Worm (Caenorhabditis elegans) whole organism, L4/young adult: ENCODE data around the gene acd-4.

Source experiments
- W03F9.2 ChIP-seq: fragments of 150-350 bp; optimal IDR thresholded peaks from 2 replicates; lab custom pipeline; 2014; ENCODE audit warnings: missing biosample characterization, missing genetic modification characterization
- dao-5 ChIP-seq: sonication (generic microtip); optimal IDR thresholded peaks from 2 replicates; lab custom pipeline; 2016; ENCODE audit warnings: missing genotype, missing genetic modification characterization, moderate library complexity, missing compliant biosample characterization
- him-1 ChIP-seq: sonication (generic microtip); optimal IDR thresholded peaks from 2 replicates; lab custom pipeline; 2016; ENCODE audit warnings: missing genotype, missing genetic modification reagents, missing genetic modification characterization, missing compliant biosample characterization

Gene acd-4

ce11 chrV:8662056-8663006, 24.3 kb downstream of the acd-4 start:
- TF ChIP-seq him-1 (tag; lab: Kevin White, UChicago) (no peak), W03F9.2 (tag; lab: Kevin White, UChicago) (no peak), dao-5 (no peak)

ce11 chrV:8663023-8663422, 25.0 kb downstream of the acd-4 start:
- TF ChIP-seq W03F9.2 (tag; lab: Kevin White, UChicago) (no peak), dao-5 (no peak), him-1 (tag; lab: Kevin White, UChicago) (no peak)

ce11 chrV:8665765-8666164, 27.7 kb downstream of the acd-4 start, which contains the start of gene ZC190.4:
ZC190.4 (plus strand) TSS chrV:8666065.
- TF ChIP-seq him-1 (tag; lab: Kevin White, UChicago) (no peak), dao-5 (no peak), W03F9.2 (tag; lab: Kevin White, UChicago) (no peak)

- TF ChIP-seq W03F9.2 (tag; lab: Kevin White, UChicago) (no peak), him-1 (tag; lab: Kevin White, UChicago) (no peak), dao-5 (no peak)
These were observed 29.4 kb downstream of the acd-4 start for ce11 chrV:8667230-8668021.

DNA sequence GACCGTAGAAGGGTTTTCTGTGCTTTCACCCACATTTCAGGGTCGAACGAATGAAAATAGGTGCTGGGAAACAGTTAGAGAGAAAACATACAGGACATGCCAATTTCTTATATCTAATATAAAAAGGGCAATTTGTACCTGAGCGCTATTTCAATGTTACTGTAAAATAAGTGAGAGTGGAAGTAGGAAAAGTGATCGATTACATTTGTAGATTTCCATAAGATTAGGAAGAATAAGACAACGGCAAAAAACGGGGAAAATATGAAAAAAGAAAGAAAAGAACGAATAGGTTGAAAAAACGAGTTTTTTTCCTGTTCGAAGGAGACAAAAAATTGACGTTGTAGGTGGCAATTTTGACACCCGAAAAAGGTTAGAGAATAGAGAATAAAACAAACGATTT, 30.2 kb downstream of the acd-4 start:
- no peak for TF ChIP-seq him-1 (tag; lab: Kevin White, UChicago)
- no peak for TF ChIP-seq W03F9.2 (tag; lab: Kevin White, UChicago)
- no peak for TF ChIP-seq dao-5

ce11 chrV:8670759-8671158, 32.7 kb downstream of the acd-4 start:
- TF ChIP-seq dao-5, result no peak
- no peak for TF ChIP-seq W03F9.2 (tag; lab: Kevin White, UChicago)

DNA sequence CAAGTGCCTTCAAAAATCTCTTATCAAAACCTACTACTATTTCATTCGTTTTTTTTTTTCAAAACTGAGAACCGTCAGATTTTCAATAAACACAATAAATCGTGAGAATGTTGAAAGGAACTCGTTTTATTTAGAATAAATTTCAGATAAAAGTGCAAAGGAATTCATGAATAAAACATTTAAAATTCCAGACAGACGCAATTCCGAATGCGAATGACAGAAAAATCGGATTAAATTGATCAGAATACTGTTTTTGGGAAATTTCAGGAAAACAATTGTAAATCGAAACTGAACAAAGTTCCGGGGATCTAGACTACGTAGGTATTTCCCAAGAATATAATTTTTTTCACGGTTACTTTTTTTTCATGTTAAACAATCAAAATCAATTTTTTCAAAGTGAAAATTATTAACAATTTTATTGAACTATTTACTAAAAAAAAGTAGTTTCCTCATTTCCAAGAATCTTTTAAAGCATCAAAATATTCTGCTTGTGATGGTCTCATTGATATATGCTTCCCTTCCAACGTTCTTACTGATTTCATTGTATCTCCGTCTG, 33.6 kb downstream of the acd-4 start:
- TF ChIP-seq him-1 (tag; lab: Kevin White, UChicago) (no peak), W03F9.2 (tag; lab: Kevin White, UChicago) (no peak), dao-5 (no peak)

- no peak for TF ChIP-seq dao-5
- no peak for TF ChIP-seq him-1 (tag; lab: Kevin White, UChicago)
- no peak for TF ChIP-seq W03F9.2 (tag; lab: Kevin White, UChicago)
These were observed 35.5 kb downstream of the acd-4 start, which contains the start of gene ZC190.5 for ce11 chrV:8673498-8673897. ZC190.5 (minus strand) TSS chrV:8673598.

ce11 chrV:8677193-8677592, 39.2 kb downstream of the acd-4 start, which contains the start of gene ZC190.6:
ZC190.6 (minus strand) TSS chrV:8677293.
- TF ChIP-seq W03F9.2 (tag; lab: Kevin White, UChicago), result no peak
- no peak for TF ChIP-seq him-1 (tag; lab: Kevin White, UChicago)
- TF ChIP-seq dao-5, result no peak

ce11 chrV:8681050-8681449, 43.0 kb downstream of the acd-4 start, which contains the start of gene ZC190.2:
ZC190.2 (plus strand) TSS chrV:8681350.
- no peak for TF ChIP-seq him-1 (tag; lab: Kevin White, UChicago)
- no peak for TF ChIP-seq dao-5
- no peak for TF ChIP-seq W03F9.2 (tag; lab: Kevin White, UChicago)

DNA sequence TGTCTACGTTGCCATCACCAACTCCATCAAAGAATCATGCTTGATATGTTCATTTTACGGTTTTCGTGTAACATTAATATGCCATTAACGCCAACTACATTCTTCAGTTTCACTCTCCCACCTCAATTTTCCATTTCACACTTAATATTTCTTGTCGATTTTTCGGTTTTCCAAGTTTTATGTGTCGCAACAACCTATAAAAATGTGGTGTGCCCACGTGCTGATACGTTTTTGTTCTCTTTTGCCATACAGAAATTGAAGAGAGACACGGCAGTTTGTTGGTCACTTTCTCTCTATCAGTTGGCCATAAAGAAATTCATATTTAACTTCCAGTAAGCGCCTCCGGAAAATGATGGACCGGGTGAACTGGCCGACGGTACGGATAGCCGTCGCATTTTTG, 44.7 kb downstream of the acd-4 start, which contains the start of gene cln-3.3:
Gene cln-3.3 (plus strand): TSS at position 334 of the 400 bp plus-strand sequence.
- TF ChIP-seq him-1 (tag; lab: Kevin White, UChicago) (no peak), W03F9.2 (tag; lab: Kevin White, UChicago) (no peak), dao-5 (no peak)

- TF ChIP-seq him-1 (tag; lab: Kevin White, UChicago) (no peak), dao-5 (no peak), W03F9.2 (tag; lab: Kevin White, UChicago) (no peak)
These were observed 45.8 kb downstream of the acd-4 start for ce11 chrV:8683787-8684186.

DNA sequence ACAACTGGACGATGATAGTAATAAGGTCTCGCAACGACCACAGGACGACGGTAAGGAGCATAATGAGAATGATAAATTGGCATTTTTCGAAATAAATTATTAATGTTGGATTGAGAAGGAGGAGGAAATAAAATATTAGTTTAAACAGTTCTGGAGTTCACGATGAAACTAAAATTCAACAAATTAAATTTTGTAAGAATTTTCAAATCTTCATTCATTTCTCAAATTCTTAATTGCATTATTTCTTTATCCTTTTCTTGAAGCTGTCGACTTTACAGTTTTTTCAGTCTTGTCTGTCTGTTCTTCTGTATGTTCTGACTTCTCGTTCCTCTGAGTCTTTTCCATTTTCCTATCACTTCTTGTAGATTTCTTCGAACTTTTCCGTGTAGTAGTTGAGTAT, 48.7 kb downstream of the acd-4 start, which contains the start of gene ZC190.7:
Gene ZC190.7 (minus strand): TSS at position 101 of the 400 bp plus-strand sequence.
- TF ChIP-seq W03F9.2 (tag; lab: Kevin White, UChicago) (no peak), him-1 (tag; lab: Kevin White, UChicago) (no peak), dao-5 (no peak)
